Worm (Caenorhabditis elegans) whole organism, early embryonic: ENCODE measurements around the gene Y80D4G.2.
A peak's percentile ranks its signal among the peaks of the same experiment; 100 is the strongest.
"Not testable (repeated sequence)": the region's sequence is repeated elsewhere in the genome, so short reads cannot be mapped to it uniquely, and the experiment has no call there.

Source experiments
- B0310.2 ChIP-seq: sonication (generic microtip); optimal IDR thresholded peaks from 2 replicates; lab custom pipeline; 2016; ENCODE audit warnings: mild to moderate bottlenecking, missing genetic modification characterization, missing compliant biosample characterization
- F13C5.2 ChIP-seq: sonication (generic microtip); optimal IDR thresholded peaks from 2 replicates; lab custom pipeline; 2017; ENCODE audit warnings: mild to moderate bottlenecking, missing genetic modification characterization, inconsistent platforms, missing compliant biosample characterization
- aly-1 ChIP-seq: sonication (generic microtip); optimal IDR thresholded peaks from 2 replicates; lab custom pipeline; 2016; ENCODE audit warnings: missing genetic modification characterization, missing compliant biosample characterization
- ama-1 ChIP-seq: fragments of 150-350 bp; optimal IDR thresholded peaks from 2 replicates; lab custom pipeline; 2014
- ceh-13 ChIP-seq: fragments of 200-800 bp; sonication (Bioruptor generic); optimal IDR thresholded peaks from 2 replicates; lab custom pipeline; 2018; ENCODE audit warnings: mild to moderate bottlenecking, missing genetic modification characterization, missing compliant biosample characterization
- ceh-36 ChIP-seq: sonication (generic microtip); optimal IDR thresholded peaks from 2 replicates; lab custom pipeline; 2016; ENCODE audit warnings: missing genetic modification characterization, inconsistent platforms, missing compliant biosample characterization
- ets-7 ChIP-seq: sonication (generic microtip); optimal IDR thresholded peaks from 2 replicates; lab custom pipeline; 2016; ENCODE audit warnings: missing genotype, missing genetic modification characterization, missing compliant biosample characterization
- flt-1 ChIP-seq: fragments of 200-800 bp; sonication (Bioruptor generic); IDR thresholded peaks from 2 replicates; pipeline ENCODE4 v1.3.6; 2022; ENCODE audit warnings: missing genetic modification characterization, missing compliant biosample characterization
- hmbx-1 ChIP-seq: sonication (generic microtip); optimal IDR thresholded peaks from 2 replicates; lab custom pipeline; 2016; ENCODE audit warnings: mild to moderate bottlenecking, missing genetic modification characterization, missing compliant biosample characterization
- hmg-4 ChIP-seq: fragments of 200-800 bp; sonication (Bioruptor generic); optimal IDR thresholded peaks from 2 replicates; lab custom pipeline; 2018; ENCODE audit warnings: mild to moderate bottlenecking, missing genetic modification characterization, missing compliant biosample characterization
- hnd-1 ChIP-seq: sonication (generic microtip); optimal IDR thresholded peaks from 2 replicates; lab custom pipeline; 2016; ENCODE audit warnings: missing genetic modification characterization, missing compliant biosample characterization
- pes-1 ChIP-seq: fragments of 200-800 bp; sonication (Bioruptor generic); IDR thresholded peaks from 2 replicates; pipeline ENCODE4 v1.3.6; 2022; ENCODE audit warnings: missing genetic modification reagents, missing genetic modification characterization, missing compliant biosample characterization
- scrt-1 ChIP-seq: fragments of 200-800 bp; sonication (Bioruptor generic); IDR thresholded peaks from 2 replicates; pipeline ENCODE4 v1.3.6; 2022; ENCODE audit warnings: missing genetic modification characterization, missing compliant biosample characterization
- sea-1 ChIP-seq: fragments of 200-800 bp; sonication (Bioruptor generic); conservative IDR thresholded peaks from 2 replicates; pipeline ENCODE4 v1.3.6; 2022; ENCODE audit warnings: missing genetic modification characterization, missing compliant biosample characterization
- tbx-11 ChIP-seq: fragments of 200-800 bp; sonication (Bioruptor generic); IDR thresholded peaks from 2 replicates; pipeline ENCODE4 v1.3.6; 2022; ENCODE audit warnings: missing genetic modification characterization, missing compliant biosample characterization
- tbx-37 ChIP-seq: fragments of 200-800 bp; sonication (Bioruptor generic); conservative IDR thresholded peaks from 2 replicates; pipeline ENCODE4 v1.3.6; 2022; ENCODE audit warnings: missing genetic modification reagents, missing genetic modification characterization, missing compliant biosample characterization
- tra-4 ChIP-seq: sonication (generic microtip); optimal IDR thresholded peaks from 2 replicates; lab custom pipeline; 2017; ENCODE audit warnings: missing genetic modification characterization, missing compliant biosample characterization

Y80D4G.2 gene

DNA sequence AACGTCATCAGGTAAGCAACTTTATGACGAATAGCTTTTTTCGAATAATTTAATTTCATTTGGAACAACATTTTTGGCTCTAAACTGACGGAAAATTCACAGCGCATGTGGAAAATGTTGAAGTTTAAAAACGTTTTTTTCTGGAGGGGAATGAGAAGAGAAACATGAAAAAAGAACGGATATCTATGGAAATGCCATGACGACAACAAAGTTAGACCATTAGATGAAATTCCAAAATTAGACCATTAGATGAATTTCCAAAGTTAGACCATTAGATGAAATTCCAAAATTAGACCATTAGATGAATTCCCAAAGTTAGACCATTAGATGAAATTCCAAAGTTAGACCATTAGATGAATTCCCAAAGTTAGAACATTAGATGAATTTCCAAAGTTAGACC, at the start of gene Y80D4G.2:
Gene Y80D4G.2, minus strand, starts transcription at position 101 of the 400 bp plus-strand sequence.
- not testable (repeated sequence) for TF ChIP-seq tbx-11; sea-1 (GFP tag; lab: Robert Waterston, UW); ceh-13 (GFP tag; lab: Kevin White, UChicago)

DNA sequence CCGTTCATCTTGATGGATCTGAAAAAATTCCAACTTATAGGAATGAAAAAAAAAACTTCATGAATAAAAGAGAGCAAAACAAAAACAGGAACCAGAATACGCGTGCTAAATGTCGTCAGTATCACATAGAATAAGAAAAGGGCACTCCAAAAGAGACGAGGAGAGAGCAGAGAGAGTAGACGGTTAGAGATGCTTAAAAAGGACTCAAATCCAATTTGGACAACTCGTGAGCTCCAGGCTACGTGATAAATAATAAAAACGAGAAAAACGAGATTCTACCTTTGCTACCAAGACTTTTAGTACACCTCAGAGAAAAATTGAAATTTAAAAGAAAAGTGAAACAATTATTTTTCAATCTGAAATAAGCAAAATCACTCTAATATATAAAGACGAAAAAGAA, 48.7 kb upstream of the Y80D4G.2 start, which contains the start of gene upp-1:
Gene upp-1, minus strand, starts transcription at position 18 of the 400 bp plus-strand sequence.
- TF ChIP-seq sea-1 (GFP tag; lab: Robert Waterston, UW) (no peak), scrt-1 (GFP tag; lab: Robert Waterston, UW) (no peak), tbx-11 (no peak), ceh-36 (tag; lab: Kevin White, UChicago) (no peak), F13C5.2 (tag; lab: Kevin White, UChicago) (no peak), ama-1 (lab: Kevin White, UChicago) (no peak)

DNA sequence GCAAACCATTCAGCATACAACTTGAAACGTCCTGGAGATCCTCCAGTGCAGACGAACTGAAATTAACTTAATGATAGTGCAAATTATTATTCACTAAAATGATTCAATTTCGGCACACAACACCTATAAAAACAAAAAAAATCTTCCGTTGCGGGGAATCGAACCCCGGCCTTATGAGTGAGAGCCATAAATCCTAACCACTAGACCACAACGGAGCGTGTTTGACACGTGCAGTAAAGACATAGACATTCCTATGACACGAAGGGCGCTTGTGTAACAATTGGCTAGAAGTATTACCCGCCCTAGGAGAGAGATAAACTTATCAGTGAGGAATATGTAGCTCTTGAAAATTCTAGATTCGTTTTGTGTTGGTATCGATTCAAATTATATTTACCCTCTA, 47.6 kb upstream of the Y80D4G.2 start:
- no peak for TF ChIP-seq ama-1 (lab: Kevin White, UChicago)
- TF ChIP-seq flt-1 (GFP tag; lab: Robert Waterston, UW): no peak
- TF ChIP-seq ceh-13 (GFP tag; lab: Kevin White, UChicago): peak; percentile 50
- TF ChIP-seq scrt-1 (GFP tag; lab: Robert Waterston, UW): peak; percentile 83
- TF ChIP-seq tra-4 (tag; lab: Kevin White, UChicago): no peak
- TF ChIP-seq sea-1 (GFP tag; lab: Robert Waterston, UW): peak; percentile 81
- TF ChIP-seq tbx-37 (GFP tag; lab: Robert Waterston, UW): peak; percentile 54; the same call in 1 of the 2 replicates
- TF ChIP-seq F13C5.2 (tag; lab: Kevin White, UChicago): peak; percentile 74
- TF ChIP-seq hmbx-1 (tag; lab: Kevin White, UChicago): peak; percentile 31
- peak; percentile 40 for TF ChIP-seq ets-7 (tag; lab: Kevin White, UChicago)
- peak; percentile 77 for TF ChIP-seq ceh-36 (tag; lab: Kevin White, UChicago)
- peak; percentile 6 for TF ChIP-seq aly-1 (tag; lab: Kevin White, UChicago)
- peak; percentile 51 for TF ChIP-seq hnd-1 (tag; lab: Kevin White, UChicago)
- peak; percentile 74 for TF ChIP-seq tbx-11
- peak; percentile 12 for TF ChIP-seq hmg-4 (GFP tag; lab: Kevin White, UChicago)
- TF ChIP-seq pes-1 (GFP tag; lab: Robert Waterston, UW): no peak; the same call in 1 of the 2 replicates
- TF ChIP-seq B0310.2: peak; percentile 53

DNA sequence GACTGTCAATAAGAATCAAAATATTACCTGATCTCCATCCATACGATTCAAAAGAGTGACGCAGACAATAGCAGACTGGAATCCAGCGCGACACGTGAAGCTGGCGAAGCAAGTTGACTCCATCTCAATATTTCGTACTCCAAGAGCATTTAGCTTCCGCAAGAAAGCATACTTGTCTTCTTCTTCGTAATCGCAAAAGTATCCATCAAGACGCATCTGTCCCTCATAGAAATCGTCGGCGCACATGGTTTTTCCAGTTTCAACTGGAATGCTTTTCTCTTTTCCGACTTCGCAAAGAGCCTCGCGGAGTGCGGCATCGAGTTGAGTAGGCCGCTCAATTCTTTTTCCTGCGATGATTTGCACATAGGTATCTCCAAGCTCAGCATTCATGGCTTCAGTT, 47.0 kb upstream of the Y80D4G.2 start:
- TF ChIP-seq sea-1 (GFP tag; lab: Robert Waterston, UW): no peak
- TF ChIP-seq ceh-36 (tag; lab: Kevin White, UChicago): no peak
- TF ChIP-seq B0310.2: no peak
- no peak for TF ChIP-seq scrt-1 (GFP tag; lab: Robert Waterston, UW)
- TF ChIP-seq ama-1 (lab: Kevin White, UChicago): no peak
- TF ChIP-seq aly-1 (tag; lab: Kevin White, UChicago): no peak
- no peak for TF ChIP-seq hnd-1 (tag; lab: Kevin White, UChicago)
- no peak for TF ChIP-seq F13C5.2 (tag; lab: Kevin White, UChicago)
- TF ChIP-seq tbx-37 (GFP tag; lab: Robert Waterston, UW): no peak
- no peak for TF ChIP-seq hmbx-1 (tag; lab: Kevin White, UChicago)
- TF ChIP-seq tbx-11: no peak
- no peak for TF ChIP-seq hmg-4 (GFP tag; lab: Kevin White, UChicago)
- TF ChIP-seq ceh-13 (GFP tag; lab: Kevin White, UChicago): no peak
- no peak for TF ChIP-seq ets-7 (tag; lab: Kevin White, UChicago)
- TF ChIP-seq flt-1 (GFP tag; lab: Robert Waterston, UW): no peak

DNA sequence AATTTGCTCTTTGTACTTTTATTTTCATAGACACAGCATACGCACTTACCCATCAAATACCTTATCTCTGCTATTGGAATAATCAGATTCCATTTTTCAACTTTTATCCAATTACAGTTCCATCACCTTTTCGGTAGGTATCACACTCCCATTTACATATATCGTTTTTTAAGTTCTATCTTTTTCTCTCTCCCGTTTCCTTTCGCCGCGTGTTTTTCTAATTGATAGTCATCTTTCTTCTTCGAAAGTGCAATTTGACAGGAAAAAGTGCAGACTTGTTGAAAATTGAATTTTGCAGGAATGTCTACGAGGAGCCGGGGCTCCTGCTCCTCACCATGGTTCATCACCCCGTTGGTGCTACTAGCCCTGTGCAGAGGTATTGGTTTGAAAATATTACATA, 30.7 kb upstream of the Y80D4G.2 start, which contains the start of gene fbn-1:
Gene fbn-1, plus strand, starts transcription at position 301 of the 400 bp plus-strand sequence.
- no peak for TF ChIP-seq pes-1 (GFP tag; lab: Robert Waterston, UW)
- no peak for TF ChIP-seq sea-1 (GFP tag; lab: Robert Waterston, UW)
- no peak for TF ChIP-seq tbx-11
- TF ChIP-seq flt-1 (GFP tag; lab: Robert Waterston, UW): no peak
- TF ChIP-seq hmbx-1 (tag; lab: Kevin White, UChicago): no peak
- no peak for TF ChIP-seq tra-4 (tag; lab: Kevin White, UChicago)
- TF ChIP-seq ceh-36 (tag; lab: Kevin White, UChicago): no peak
- TF ChIP-seq ceh-13 (GFP tag; lab: Kevin White, UChicago): no peak

DNA sequence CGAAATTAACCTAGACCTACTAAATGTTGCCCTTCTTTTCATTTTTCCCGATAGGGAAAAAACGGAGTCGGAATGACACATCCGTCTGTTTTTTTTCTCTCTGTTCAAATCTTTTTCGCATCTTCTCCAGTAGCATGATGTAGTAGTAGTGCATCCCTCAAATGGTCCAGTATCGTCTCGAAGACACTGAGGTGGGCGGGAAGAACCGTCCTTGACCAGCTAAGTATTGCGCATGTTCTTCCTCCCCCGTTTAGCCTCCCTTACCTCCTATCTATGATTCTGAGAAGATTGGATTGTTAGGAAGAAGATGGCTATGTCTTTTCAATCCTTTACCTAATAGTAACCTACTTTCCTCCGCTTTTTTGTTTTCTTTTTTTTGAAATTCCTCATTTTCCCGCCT, 28.5 kb upstream of the Y80D4G.2 start:
- TF ChIP-seq tbx-11: no peak
- no peak for TF ChIP-seq tra-4 (tag; lab: Kevin White, UChicago)
- no peak for TF ChIP-seq hmg-4 (GFP tag; lab: Kevin White, UChicago)
- no peak for TF ChIP-seq scrt-1 (GFP tag; lab: Robert Waterston, UW)
- no peak for TF ChIP-seq B0310.2
- TF ChIP-seq tbx-37 (GFP tag; lab: Robert Waterston, UW): no peak
- TF ChIP-seq flt-1 (GFP tag; lab: Robert Waterston, UW): no peak
- no peak for TF ChIP-seq ama-1 (lab: Kevin White, UChicago)
- no peak for TF ChIP-seq F13C5.2 (tag; lab: Kevin White, UChicago)
- no peak for TF ChIP-seq ceh-36 (tag; lab: Kevin White, UChicago)
- no peak for TF ChIP-seq aly-1 (tag; lab: Kevin White, UChicago)
- TF ChIP-seq ets-7 (tag; lab: Kevin White, UChicago): no peak
- no peak for TF ChIP-seq sea-1 (GFP tag; lab: Robert Waterston, UW)
- no peak for TF ChIP-seq pes-1 (GFP tag; lab: Robert Waterston, UW)

DNA sequence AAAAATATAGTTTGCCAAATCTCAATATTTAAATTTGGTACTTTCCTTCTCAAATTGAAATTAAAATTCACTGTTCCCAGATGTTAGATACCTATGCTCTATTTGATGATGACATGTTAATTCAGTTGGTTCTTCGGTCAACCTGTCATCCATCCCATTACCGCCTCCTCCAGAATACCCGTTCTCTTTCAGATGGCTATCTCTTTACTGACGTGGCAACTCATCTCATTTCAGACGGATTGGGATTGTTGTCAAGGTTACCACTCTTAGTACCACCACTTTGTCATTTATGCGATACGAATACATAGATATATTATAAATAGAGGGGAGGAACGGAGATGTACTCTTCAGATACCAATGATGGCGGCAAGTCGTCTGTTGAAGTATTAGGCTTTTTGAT, 27.0 kb upstream of the Y80D4G.2 start:
- TF ChIP-seq ama-1 (lab: Kevin White, UChicago) (no peak), scrt-1 (GFP tag; lab: Robert Waterston, UW) (no peak), F13C5.2 (tag; lab: Kevin White, UChicago) (no peak), ceh-36 (tag; lab: Kevin White, UChicago) (no peak), B0310.2 (no peak), pes-1 (GFP tag; lab: Robert Waterston, UW) (no peak), ets-7 (tag; lab: Kevin White, UChicago) (no peak), aly-1 (tag; lab: Kevin White, UChicago) (no peak), hmg-4 (GFP tag; lab: Kevin White, UChicago) (no peak), ceh-13 (GFP tag; lab: Kevin White, UChicago) (no peak), sea-1 (GFP tag; lab: Robert Waterston, UW) (no peak), hmbx-1 (tag; lab: Kevin White, UChicago) (no peak)
